Fruit fly (Drosophila melanogaster): ENCODE results near the gene Ibf1.

Ibf1 gene

DNA sequence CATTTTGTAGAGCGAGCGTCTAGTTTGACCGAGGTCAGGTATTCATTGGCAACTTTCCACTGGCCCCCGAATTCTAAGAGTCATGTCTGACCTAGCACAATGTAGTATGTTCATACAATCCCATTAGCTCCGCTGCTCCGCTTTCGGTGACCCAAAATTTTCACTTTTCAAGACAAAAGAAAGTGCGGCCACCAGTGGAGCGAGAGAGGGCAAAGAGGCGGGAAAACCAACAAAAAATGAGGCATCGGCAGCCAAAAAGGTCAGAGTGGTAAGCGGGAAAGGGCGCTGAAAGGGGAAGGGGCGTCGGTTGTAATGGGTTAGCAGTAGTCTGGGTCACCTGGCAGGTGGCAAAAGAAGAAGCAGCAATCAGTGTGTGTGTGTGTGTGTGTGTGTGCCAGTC is 43.2 kb upstream of the Ibf1 start (continued):
- TF ChIP-seq CG4707 (GFP tag; optimal IDR thresholded peaks at IDR 0.05) (peak; percentile 18), gsb-n (tag; optimal IDR thresholded peaks at IDR 0.05) (peak; percentile 83), CG6254 (GFP tag; optimal IDR thresholded peaks at IDR 0.05) (peak; percentile 31), twi (tag; optimal IDR thresholded peaks at IDR 0.05) (peak; percentile 0), dmrt11E (tag; optimal IDR thresholded peaks at IDR 0.05) (peak; percentile 32), trem (tag; optimal IDR thresholded peaks at IDR 0.05) (peak; percentile 25), CG2875 (GFP tag; optimal IDR thresholded peaks at IDR 0.05) (peak; percentile 24), CG18262 (tag; optimal IDR thresholded peaks at IDR 0.05) (peak; percentile 20)

DNA sequence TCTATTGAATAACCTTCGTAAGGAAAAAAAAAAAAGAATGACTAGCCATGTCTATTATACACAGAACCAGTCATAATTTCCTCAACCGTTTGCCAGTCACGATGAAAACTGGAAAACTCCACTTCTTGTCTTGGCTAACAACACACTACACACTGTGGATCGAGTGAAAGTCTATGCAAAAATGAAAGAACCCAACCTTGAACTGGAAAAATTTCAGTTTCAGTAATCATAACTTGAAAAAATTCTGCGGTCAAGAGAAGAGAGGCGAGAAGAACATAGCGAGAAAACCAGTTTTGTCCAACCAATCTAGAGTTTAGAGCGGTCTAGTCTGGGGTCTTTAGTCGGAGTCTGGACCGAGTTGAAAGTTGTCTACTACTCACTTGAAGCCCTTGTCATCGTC is 41.2 kb upstream of the Ibf1 start:
- TF ChIP-seq Blimp-1 (GFP tag; optimal IDR thresholded peaks at IDR 0.05), result peak; percentile 98
- TF ChIP-seq HLH4C (GFP tag; IDR thresholded peaks at IDR 0.05; ENCODE audit: partially characterized antibody), result no peak

dm6 chr3R:9220064-9220864 is 38.5 kb upstream of the Ibf1 start:
- TF ChIP-seq rib (GFP tag; IDR thresholded peaks at IDR 0.05), result peak; percentile 66; the same call in 1 of the 2 replicates
- no peak for TF ChIP-seq fd96Cb (tag; optimal IDR thresholded peaks at IDR 0.05)
- TF ChIP-seq sim (GFP tag; IDR thresholded peaks at IDR 0.05), result no peak
- no peak for TF ChIP-seq sc (optimal IDR thresholded peaks at IDR 0.05)
- TF ChIP-seq sc (GFP tag; optimal IDR thresholded peaks at IDR 0.05), result no peak
- peak; percentile 12 for TF ChIP-seq CoRest (tag; optimal IDR thresholded peaks at IDR 0.05)
- no peak for TF ChIP-seq run (tag; optimal IDR thresholded peaks at IDR 0.05)
- no peak for TF ChIP-seq amos (GFP tag; IDR thresholded peaks at IDR 0.05; ENCODE audit: partially characterized antibody)
- no peak for TF ChIP-seq cad (GFP tag; optimal IDR thresholded peaks at IDR 0.05)
- no peak for TF ChIP-seq H2.0 (GFP tag; IDR thresholded peaks at IDR 0.05)
- no peak for TF ChIP-seq CG9437 (GFP tag; optimal IDR thresholded peaks at IDR 0.05)
- TF ChIP-seq CG6813 (GFP tag; optimal IDR thresholded peaks at IDR 0.05), result peak; percentile 21
- TF ChIP-seq Ets65A (GFP tag), result no peak
- TF ChIP-seq CG13775 (GFP tag; optimal IDR thresholded peaks at IDR 0.05), result peak; percentile 63
- TF ChIP-seq CG34376 (GFP tag; optimal IDR thresholded peaks at IDR 0.05), result peak; percentile 4
- TF ChIP-seq Aef1 (GFP tag; IDR thresholded peaks at IDR 0.05), result peak; percentile 31; the same call in 1 of the 3 replicates
- TF ChIP-seq Neu2 (GFP tag; optimal IDR thresholded peaks at IDR 0.05; ENCODE audit: borderline replicate concordance), result no peak
- TF ChIP-seq CG8359 (GFP tag; optimal IDR thresholded peaks at IDR 0.05; ENCODE audit: borderline replicate concordance), result no peak
- peak; percentile 55; the same call in 1 of the 2 replicates for TF ChIP-seq lmd (GFP tag; IDR thresholded peaks at IDR 0.05)
- no peak for TF ChIP-seq CG10462 (GFP tag; optimal IDR thresholded peaks at IDR 0.05)
- no peak for TF ChIP-seq mld (GFP tag; IDR thresholded peaks at IDR 0.05; ENCODE audit: partially characterized antibody)
- no peak for TF ChIP-seq CG16815 (GFP tag; optimal IDR thresholded peaks at IDR 0.05)
- no peak for TF ChIP-seq lbe (GFP tag; optimal IDR thresholded peaks at IDR 0.05)
- TF ChIP-seq Pdp1 (GFP tag; optimal IDR thresholded peaks at IDR 0.05), result peak; percentile 29 to 33
- TF ChIP-seq Hmr (GFP tag; optimal IDR thresholded peaks at IDR 0.05), result peak; percentile 65
- no peak for TF ChIP-seq CG9215 (GFP tag; IDR thresholded peaks at IDR 0.05)
- peak; percentile 49 for TF ChIP-seq D19B (GFP tag; optimal IDR thresholded peaks at IDR 0.05)
- no peak for TF ChIP-seq ap (GFP tag; IDR thresholded peaks at IDR 0.05)
- TF ChIP-seq CG14050 (GFP tag; IDR thresholded peaks at IDR 0.05), result no peak
- TF ChIP-seq caup (GFP tag; optimal IDR thresholded peaks at IDR 0.05; ENCODE audit: severe bottlenecking), result peak; percentile 36
- peak; percentile 61 for TF ChIP-seq lab (GFP tag; optimal IDR thresholded peaks at IDR 0.05)
- no peak for TF ChIP-seq ERR (GFP tag; optimal IDR thresholded peaks at IDR 0.05)
- no peak for TF ChIP-seq CG6683 (GFP tag; optimal IDR thresholded peaks at IDR 0.05)
- peak; percentile 75 for TF ChIP-seq crol (GFP tag; IDR thresholded peaks at IDR 0.05)
- TF ChIP-seq CG7786 (GFP tag; optimal IDR thresholded peaks at IDR 0.05), result peak; percentile 61
